Fruit fly (Drosophila melanogaster): ENCODE results near the gene CG7289.
A peak's percentile ranks its signal among the peaks of the same experiment; 100 is the strongest.

The CG7289 gene

dm6 chr2L:1959420-1959819 is 22.6 kb upstream of the CG7289 start:
- TF ChIP-seq cnc (optimal IDR thresholded peaks at IDR 0.05) = no peak
- no peak for TF ChIP-seq bab1 (GFP tag; optimal IDR thresholded peaks at IDR 0.05)
- no peak for TF ChIP-seq CG33017 (tag; optimal IDR thresholded peaks at IDR 0.05)
- TF ChIP-seq Crg-1 (GFP tag; optimal IDR thresholded peaks at IDR 0.05) = no peak
- no peak for TF ChIP-seq pad (GFP tag; optimal IDR thresholded peaks at IDR 0.05)
- TF ChIP-seq CG7045 (GFP tag; optimal IDR thresholded peaks at IDR 0.05) = no peak
- TF ChIP-seq CG11617 (GFP tag; optimal IDR thresholded peaks at IDR 0.05) = no peak
- no peak for TF ChIP-seq CG7101 (tag; optimal IDR thresholded peaks at IDR 0.05)
- no peak for TF ChIP-seq CG12768 (GFP tag; optimal IDR thresholded peaks at IDR 0.05)
- no peak for TF ChIP-seq toe (GFP tag; optimal IDR thresholded peaks at IDR 0.05)
- no peak for TF ChIP-seq CG1620 (GFP tag; optimal IDR thresholded peaks at IDR 0.05)
- no peak for TF ChIP-seq Mnt (GFP tag; optimal IDR thresholded peaks at IDR 0.05)
- TF ChIP-seq Hr96 (GFP tag; optimal IDR thresholded peaks at IDR 0.05) = no peak
- no peak for TF ChIP-seq Clk (GFP tag; optimal IDR thresholded peaks at IDR 0.05)

DNA sequence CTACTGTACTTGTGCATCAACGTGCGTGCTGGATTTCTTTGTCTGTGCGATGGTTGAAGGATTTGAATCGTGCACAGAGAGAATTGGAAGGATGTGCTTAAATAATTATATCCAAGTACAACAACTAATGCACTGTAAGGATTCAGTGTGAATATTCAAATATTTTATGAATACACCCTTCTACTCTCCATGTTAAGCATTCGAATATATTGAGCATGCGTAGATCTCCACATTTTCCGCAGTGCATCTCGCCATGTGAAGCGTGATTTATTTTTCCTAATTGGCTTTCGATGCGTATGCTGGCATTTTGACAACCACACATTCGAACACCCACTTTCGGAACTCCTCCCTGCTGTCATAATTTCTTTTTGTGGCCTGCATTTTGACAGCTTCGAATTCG is 22.0 kb upstream of the CG7289 start:
- TF ChIP-seq CG12768 (GFP tag; optimal IDR thresholded peaks at IDR 0.05) = no peak
- TF ChIP-seq CG1620 (GFP tag; optimal IDR thresholded peaks at IDR 0.05) = no peak
- TF ChIP-seq CG7101 (tag; optimal IDR thresholded peaks at IDR 0.05) = no peak
- no peak for TF ChIP-seq Mnt (GFP tag; optimal IDR thresholded peaks at IDR 0.05)
- TF ChIP-seq cnc (optimal IDR thresholded peaks at IDR 0.05) = no peak
- no peak for TF ChIP-seq cic (GFP tag; optimal IDR thresholded peaks at IDR 0.05)

DNA sequence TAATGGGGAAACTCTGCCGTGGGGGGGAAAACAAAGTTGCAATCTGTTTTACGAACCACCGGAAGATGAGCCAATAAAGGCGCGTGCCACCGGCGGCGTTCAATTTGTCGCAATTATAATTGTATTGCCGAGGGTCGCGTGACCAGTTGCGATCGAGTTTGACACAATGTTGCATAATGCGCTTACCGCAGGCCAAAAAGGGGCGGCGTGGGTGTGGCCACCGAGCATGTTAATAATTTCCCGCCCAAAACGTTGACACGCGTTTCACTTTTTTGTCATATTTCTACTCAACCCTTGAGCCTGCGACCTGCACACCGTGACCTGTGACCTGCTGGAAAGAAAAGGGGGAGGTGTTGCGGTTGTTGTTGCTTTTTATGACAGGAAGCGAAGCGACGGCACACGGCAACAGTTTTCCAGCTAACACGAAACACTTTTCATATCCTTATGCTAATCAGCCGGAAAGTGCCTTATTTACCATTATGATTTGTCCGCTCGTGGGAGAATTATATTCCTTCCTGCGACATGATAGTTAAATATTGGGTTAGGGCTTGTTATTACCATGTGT is 20.0 kb upstream of the CG7289 start:
- TF ChIP-seq Mnt (GFP tag; optimal IDR thresholded peaks at IDR 0.05) (no peak), CG33017 (tag; optimal IDR thresholded peaks at IDR 0.05) (no peak), CG14711 (tag; optimal IDR thresholded peaks at IDR 0.05) (no peak), CG11617 (GFP tag; optimal IDR thresholded peaks at IDR 0.05) (no peak), cic (GFP tag; optimal IDR thresholded peaks at IDR 0.05) (no peak), Crg-1 (GFP tag; optimal IDR thresholded peaks at IDR 0.05) (no peak), kay (GFP tag; ENCODE audit: borderline replicate concordance) (no peak), bab1 (GFP tag; optimal IDR thresholded peaks at IDR 0.05) (no peak)

dm6 chr2L:1967301-1967700 is 14.7 kb upstream of the CG7289 start:
- TF ChIP-seq Crg-1 (GFP tag; optimal IDR thresholded peaks at IDR 0.05) (no peak), CG11617 (GFP tag; optimal IDR thresholded peaks at IDR 0.05) (no peak), kay (GFP tag; ENCODE audit: borderline replicate concordance) (no peak), CG1620 (GFP tag; optimal IDR thresholded peaks at IDR 0.05) (no peak), CG14711 (tag; optimal IDR thresholded peaks at IDR 0.05) (no peak), tj (GFP tag; optimal IDR thresholded peaks at IDR 0.05) (no peak), Mnt (GFP tag; optimal IDR thresholded peaks at IDR 0.05) (no peak), Hr96 (GFP tag; optimal IDR thresholded peaks at IDR 0.05) (no peak), CG33017 (tag; optimal IDR thresholded peaks at IDR 0.05) (no peak), CG7101 (tag; optimal IDR thresholded peaks at IDR 0.05) (no peak), Clk (GFP tag; optimal IDR thresholded peaks at IDR 0.05) (no peak), CG5204 (GFP tag; optimal IDR thresholded peaks at IDR 0.05) (no peak), cic (GFP tag; optimal IDR thresholded peaks at IDR 0.05) (no peak), toe (GFP tag; optimal IDR thresholded peaks at IDR 0.05) (no peak), bab1 (GFP tag; optimal IDR thresholded peaks at IDR 0.05) (no peak)

DNA sequence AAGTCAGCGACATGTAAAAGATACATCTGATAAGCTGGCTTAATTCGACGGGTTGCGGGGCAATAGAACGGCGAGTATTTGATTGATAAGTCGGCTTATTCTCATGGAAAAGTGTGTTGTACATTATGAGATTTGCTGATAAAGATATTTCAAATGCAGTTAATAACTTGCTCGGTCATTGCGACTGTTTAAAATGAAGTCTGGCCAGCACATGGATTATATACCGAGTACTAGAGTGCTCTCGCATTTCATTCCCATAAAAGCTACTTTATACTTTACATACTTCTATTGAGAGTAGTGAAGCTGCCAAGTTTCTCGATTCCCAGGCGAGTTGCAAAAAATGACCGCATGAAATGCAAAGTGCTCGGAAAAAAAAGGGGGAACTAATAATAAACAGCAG is 14.2 kb upstream of the CG7289 start:
- TF ChIP-seq cic (GFP tag; optimal IDR thresholded peaks at IDR 0.05) (no peak), CG12768 (GFP tag; optimal IDR thresholded peaks at IDR 0.05) (no peak), Hr96 (GFP tag; optimal IDR thresholded peaks at IDR 0.05) (no peak), Crg-1 (GFP tag; optimal IDR thresholded peaks at IDR 0.05) (no peak), Clk (GFP tag; optimal IDR thresholded peaks at IDR 0.05) (no peak), Mnt (GFP tag; optimal IDR thresholded peaks at IDR 0.05) (no peak), CG5204 (GFP tag; optimal IDR thresholded peaks at IDR 0.05) (no peak), CG33017 (tag; optimal IDR thresholded peaks at IDR 0.05) (no peak), cnc (optimal IDR thresholded peaks at IDR 0.05) (no peak)

- peak; percentile 63 for TF ChIP-seq Clk (GFP tag; optimal IDR thresholded peaks at IDR 0.05)
- no peak for TF ChIP-seq ovo (GFP tag; optimal IDR thresholded peaks at IDR 0.05)
- peak; percentile 40 for TF ChIP-seq Hr96 (GFP tag; optimal IDR thresholded peaks at IDR 0.05)
- TF ChIP-seq CG12768 (GFP tag; optimal IDR thresholded peaks at IDR 0.05) = peak; percentile 61
- TF ChIP-seq CG11617 (GFP tag; optimal IDR thresholded peaks at IDR 0.05) = no peak
- TF ChIP-seq CG1620 (GFP tag; optimal IDR thresholded peaks at IDR 0.05) = no peak
- TF ChIP-seq CG14711 (tag; optimal IDR thresholded peaks at IDR 0.05) = no peak
- peak; percentile 57 for TF ChIP-seq CG7045 (GFP tag; optimal IDR thresholded peaks at IDR 0.05)
- TF ChIP-seq pad (GFP tag; optimal IDR thresholded peaks at IDR 0.05) = peak; percentile 42
- peak; percentile 23 for TF ChIP-seq CG7101 (tag; optimal IDR thresholded peaks at IDR 0.05)
- peak; percentile 47 for TF ChIP-seq Crg-1 (GFP tag; optimal IDR thresholded peaks at IDR 0.05)
Observed at dm6 chr2L:1970312-1970929, 11.6 kb upstream of the CG7289 start, which contains the start of gene erm. Gene erm (minus strand): TSS chr2L:1970362.

All from whole organism, adult.